Comparison of ENCODE assay signal across 4 worm cellular contexts in genomic region chrIII:5013915-5014346, ce11.
A peak's percentile ranks its signal among the peaks of the same experiment; 100 is the strongest.
TF ChIP-seq lines count a peak whose summit lies in the region.

No protein-coding gene starts in this region.

TF ChIP-seq in whole organism, L2 larva, 48 proteins besides CTCF, POLR2A, EP300 and RAD21 (continues in another document):
- TF ChIP-seq unc-39 (tag; optimal IDR thresholded peaks at IDR 0.05; lab: Kevin White, UChicago) = no peak
- no peak for TF ChIP-seq R02D3.7 (tag; optimal IDR thresholded peaks at IDR 0.05; lab: Kevin White, UChicago)
- TF ChIP-seq aly-2 (tag; optimal IDR thresholded peaks at IDR 0.05; lab: Kevin White, UChicago) = no peak
- peak; percentile 70 for TF ChIP-seq ceh-82 (tag; optimal IDR thresholded peaks at IDR 0.05; lab: Kevin White, UChicago)
- TF ChIP-seq elt-3 (tag; optimal IDR thresholded peaks at IDR 0.05; lab: Kevin White, UChicago) = no peak
- TF ChIP-seq mbf-1 (tag; optimal IDR thresholded peaks at IDR 0.05; lab: Kevin White, UChicago) = no peak
- no peak for TF ChIP-seq lin-39 (tag; optimal IDR thresholded peaks at IDR 0.05; lab: Kevin White, UChicago)
- TF ChIP-seq blmp-1 (tag; optimal IDR thresholded peaks at IDR 0.05; lab: Kevin White, UChicago; ENCODE audit: insufficient read depth) = peak; percentile 17
- peak; percentile 74 for TF ChIP-seq Y55F3AM.14 (GFP tag; optimal IDR thresholded peaks at IDR 0.05; lab: Kevin White, UChicago)
- TF ChIP-seq lsy-2 (tag; optimal IDR thresholded peaks at IDR 0.05; lab: Kevin White, UChicago) = peak; percentile 69 to 90
- TF ChIP-seq ztf-1 (GFP tag; conservative IDR thresholded peaks at IDR 0.05; lab: Robert Waterston, UW) = no peak
- no peak for TF ChIP-seq dmd-4 (tag; optimal IDR thresholded peaks at IDR 0.05; lab: Kevin White, UChicago)
- peak; percentile 80 for TF ChIP-seq ceh-16 (tag; optimal IDR thresholded peaks at IDR 0.05; lab: Kevin White, UChicago)
- peak; percentile 94 for TF ChIP-seq F13H6.1 (tag; optimal IDR thresholded peaks at IDR 0.05; lab: Kevin White, UChicago)
- no peak for TF ChIP-seq elt-1 (tag; optimal IDR thresholded peaks at IDR 0.05; lab: Kevin White, UChicago)
- peak; percentile 82 for TF ChIP-seq nhr-25 (tag; optimal IDR thresholded peaks at IDR 0.05; lab: Kevin White, UChicago)
- peak; percentile 58 for TF ChIP-seq egl-27 (tag; optimal IDR thresholded peaks at IDR 0.05; lab: Kevin White, UChicago)
- TF ChIP-seq nhr-11 (tag; optimal IDR thresholded peaks at IDR 0.05; lab: Kevin White, UChicago) = no peak
- no peak for TF ChIP-seq nhr-237 (tag; optimal IDR thresholded peaks at IDR 0.05; lab: Kevin White, UChicago)
- peak; percentile 98 for TF ChIP-seq nhr-129 (tag; optimal IDR thresholded peaks at IDR 0.05; lab: Kevin White, UChicago)
- TF ChIP-seq mdl-1 (tag; optimal IDR thresholded peaks at IDR 0.05; lab: Kevin White, UChicago) = peak; percentile 26 to 71
- peak; percentile 91 for TF ChIP-seq unc-55 (GFP tag; optimal IDR thresholded peaks at IDR 0.05; lab: Kevin White, UChicago)
- no peak for TF ChIP-seq nhr-77 (tag; optimal IDR thresholded peaks at IDR 0.05; lab: Kevin White, UChicago)

TF ChIP-seq in whole organism, L4 larva, 104 proteins besides CTCF, POLR2A, EP300 and RAD21 (continues in another document):
- TF ChIP-seq nhr-28 (tag; optimal IDR thresholded peaks at IDR 0.05; lab: Kevin White, UChicago) (peak; percentile 62), nhr-41 (GFP tag; IDR thresholded peaks at IDR 0.05; lab: Robert Waterston, UW) (no peak), daf-16 (GFP tag; optimal IDR thresholded peaks at IDR 0.05; lab: Kevin White, UChicago) (peak; percentile 22 to 27), daf-16 (tag; optimal IDR thresholded peaks at IDR 0.05; lab: Kevin White, UChicago) (peak; percentile 17), nhr-111 (GFP tag; optimal IDR thresholded peaks at IDR 0.05; lab: Kevin White, UChicago) (no peak), spr-3 (GFP tag; optimal IDR thresholded peaks at IDR 0.05; lab: Kevin White, UChicago) (no peak), fkh-10 (GFP tag; optimal IDR thresholded peaks at IDR 0.05; lab: Kevin White, UChicago) (peak; percentile 70), pha-4 (GFP tag; IDR thresholded peaks at IDR 0.05; lab: Robert Waterston, UW) (peak; percentile 76; the same call in 1 of the 2 replicates), pha-4 (tag; optimal IDR thresholded peaks at IDR 0.05; lab: Kevin White, UChicago) (peak; percentile 16), daf-8 (GFP tag; IDR thresholded peaks at IDR 0.05; lab: Robert Waterston, UW) (no peak), set-16 (GFP tag; IDR thresholded peaks at IDR 0.05; lab: Robert Waterston, UW) (peak; percentile 77), gei-8 (GFP tag; optimal IDR thresholded peaks at IDR 0.05; lab: Kevin White, UChicago) (peak; percentile 21), Y48G9A.11 (GFP tag; IDR thresholded peaks at IDR 0.05; lab: Robert Waterston, UW) (no peak), nhr-10 (tag; optimal IDR thresholded peaks at IDR 0.05; lab: Kevin White, UChicago) (peak; percentile 69), lin-29 (GFP tag; IDR thresholded peaks at IDR 0.05; lab: Robert Waterston, UW) (no peak), aly-2 (tag; optimal IDR thresholded peaks at IDR 0.05; lab: Kevin White, UChicago) (no peak), dmd-6 (GFP tag; IDR thresholded peaks at IDR 0.05; lab: Robert Waterston, UW) (peak; percentile 64), mdl-1 (tag; optimal IDR thresholded peaks at IDR 0.05; lab: Kevin White, UChicago) (peak; percentile 42 to 78), hif-1 (tag; optimal IDR thresholded peaks at IDR 0.05; lab: Kevin White, UChicago) (peak in 1 of 2 experiments; percentile 73), nhr-48 (tag; optimal IDR thresholded peaks at IDR 0.05; lab: Kevin White, UChicago) (peak; percentile 58), nhr-25 (tag; optimal IDR thresholded peaks at IDR 0.05; lab: Kevin White, UChicago; ENCODE audit: borderline replicate concordance, insufficient read depth) (peak; percentile 62), mxl-3 (GFP tag; optimal IDR thresholded peaks at IDR 0.05; lab: Kevin White, UChicago) (peak; percentile 73), ces-1 (GFP tag; optimal IDR thresholded peaks at IDR 0.05; lab: Kevin White, UChicago) (peak; percentile 71), madf-9 (GFP tag; conservative IDR thresholded peaks at IDR 0.05; lab: Robert Waterston, UW) (no peak)

TF ChIP-seq in whole organism, late embryonic, 69 proteins besides CTCF, POLR2A, EP300 and RAD21 (continues in another document):
- TF ChIP-seq pqm-1 (tag; optimal IDR thresholded peaks at IDR 0.05; lab: Kevin White, UChicago) (peak; percentile 23), K09A11.1 (tag; optimal IDR thresholded peaks at IDR 0.05; lab: Kevin White, UChicago; ENCODE audit: insufficient read depth) (peak; percentile 28), unc-3 (GFP tag; conservative IDR thresholded peaks at IDR 0.05; lab: Robert Waterston, UW) (no peak), unc-3 (tag; optimal IDR thresholded peaks at IDR 0.05; lab: Kevin White, UChicago) (no peak), ceh-30 (tag; optimal IDR thresholded peaks at IDR 0.05; lab: Kevin White, UChicago) (no peak), hlh-15 (tag; optimal IDR thresholded peaks at IDR 0.05; lab: Kevin White, UChicago) (no peak), ceh-34 (tag; optimal IDR thresholded peaks at IDR 0.05; lab: Kevin White, UChicago) (peak; percentile 91), tbx-7 (tag; optimal IDR thresholded peaks at IDR 0.05; lab: Kevin White, UChicago) (no peak), ttx-3 (tag; optimal IDR thresholded peaks at IDR 0.05; lab: Kevin White, UChicago) (no peak), ceh-2 (tag; optimal IDR thresholded peaks at IDR 0.05; lab: Kevin White, UChicago) (peak; percentile 70), mec-3 (tag; optimal IDR thresholded peaks at IDR 0.05; lab: Kevin White, UChicago; ENCODE audit: borderline replicate concordance) (peak; percentile 38), unc-42 (tag; optimal IDR thresholded peaks at IDR 0.05; lab: Kevin White, UChicago) (peak; percentile 96), ref-2 (tag; optimal IDR thresholded peaks at IDR 0.05; lab: Kevin White, UChicago) (peak; percentile 92), dmd-4 (tag; optimal IDR thresholded peaks at IDR 0.05; lab: Kevin White, UChicago; ENCODE audit: borderline replicate concordance) (peak; percentile 22), hlh-6 (tag; optimal IDR thresholded peaks at IDR 0.05; lab: Kevin White, UChicago) (peak; percentile 54), ceh-9 (tag; optimal IDR thresholded peaks at IDR 0.05; lab: Kevin White, UChicago) (no peak), pha-4 (tag; optimal IDR thresholded peaks at IDR 0.05; lab: Kevin White, UChicago) (no peak), ceh-31 (tag; optimal IDR thresholded peaks at IDR 0.05; lab: Kevin White, UChicago) (peak; percentile 98), ztf-16 (tag; optimal IDR thresholded peaks at IDR 0.05; lab: Kevin White, UChicago) (no peak), sdc-2 (tag; optimal IDR thresholded peaks at IDR 0.05; lab: Kevin White, UChicago) (peak; percentile 66), madf-2 (tag; optimal IDR thresholded peaks at IDR 0.05; lab: Kevin White, UChicago) (peak; percentile 56), ceh-19 (GFP tag; optimal IDR thresholded peaks at IDR 0.05; lab: Kevin White, UChicago) (peak; percentile 74), ceh-6 (GFP tag; optimal IDR thresholded peaks at IDR 0.05; lab: Kevin White, UChicago) (no peak), T23F11.4 (GFP tag; optimal IDR thresholded peaks at IDR 0.05; lab: Kevin White, UChicago) (peak; percentile 51), ahr-1 (tag; optimal IDR thresholded peaks at IDR 0.05; lab: Kevin White, UChicago) (no peak), unc-55 (GFP tag; optimal IDR thresholded peaks at IDR 0.05; lab: Kevin White, UChicago) (peak; percentile 96)

TF ChIP-seq in whole organism, mixed stage, embryonic, 35 proteins besides CTCF, POLR2A, EP300 and RAD21 (continues in another document):
- TF ChIP-seq unc-39 (tag; optimal IDR thresholded peaks at IDR 0.05; lab: Kevin White, UChicago) (no peak), ceh-43 (GFP tag; optimal IDR thresholded peaks at IDR 0.05; lab: Kevin White, UChicago) (peak; percentile 3), sptf-1 (tag; optimal IDR thresholded peaks at IDR 0.05; lab: Kevin White, UChicago) (peak; percentile 52), mep-1 (tag; optimal IDR thresholded peaks at IDR 0.05; lab: Kevin White, UChicago) (peak; percentile 89), mab-5 (tag; optimal IDR thresholded peaks at IDR 0.05; lab: Kevin White, UChicago) (no peak), sem-2 (GFP tag; optimal IDR thresholded peaks at IDR 0.05; lab: Kevin White, UChicago) (no peak), ces-1 (GFP tag; optimal IDR thresholded peaks at IDR 0.05; lab: Kevin White, UChicago) (peak; percentile 97), M03D4.4 (tag; optimal IDR thresholded peaks at IDR 0.05; lab: Kevin White, UChicago) (peak; percentile 67), cnd-1 (tag; optimal IDR thresholded peaks at IDR 0.05; lab: Kevin White, UChicago) (peak; percentile 68), ceh-83 (GFP tag; optimal IDR thresholded peaks at IDR 0.05; lab: Kevin White, UChicago) (no peak), nhr-28 (tag; optimal IDR thresholded peaks at IDR 0.05; lab: Kevin White, UChicago) (no peak), tbx-8 (GFP tag; optimal IDR thresholded peaks at IDR 0.05; lab: Kevin White, UChicago) (peak; percentile 7), elt-3 (tag; optimal IDR thresholded peaks at IDR 0.05; lab: Kevin White, UChicago) (no peak), ceh-39 (tag; optimal IDR thresholded peaks at IDR 0.05; lab: Kevin White, UChicago) (peak; percentile 72), nhr-237 (tag; optimal IDR thresholded peaks at IDR 0.05; lab: Kevin White, UChicago) (peak; percentile 63), ztf-11 (tag; optimal IDR thresholded peaks at IDR 0.05; lab: Kevin White, UChicago) (peak; percentile 78), lin-32 (GFP tag; optimal IDR thresholded peaks at IDR 0.05; lab: Kevin White, UChicago) (no peak), nhr-76 (tag; optimal IDR thresholded peaks at IDR 0.05; lab: Kevin White, UChicago) (no peak), mls-2 (tag; optimal IDR thresholded peaks at IDR 0.05; lab: Kevin White, UChicago) (peak; percentile 84), nhr-12 (tag; optimal IDR thresholded peaks at IDR 0.05; lab: Kevin White, UChicago) (no peak), pha-4 (tag; optimal IDR thresholded peaks at IDR 0.05; lab: Kevin White, UChicago) (peak; percentile 47), drap-1 (GFP tag; optimal IDR thresholded peaks at IDR 0.05; lab: Kevin White, UChicago) (peak; percentile 77), hlh-1 (tag; optimal IDR thresholded peaks at IDR 0.05; lab: Kevin White, UChicago) (peak; percentile 74), unc-120 (tag; optimal IDR thresholded peaks at IDR 0.05; lab: Kevin White, UChicago; ENCODE audit: poor library complexity, severe bottlenecking) (peak; percentile 97), flh-1 (GFP tag; optimal IDR thresholded peaks at IDR 0.05; lab: Kevin White, UChicago) (no peak), snpc-4 (tag; optimal IDR thresholded peaks at IDR 0.05; lab: Kevin White, UChicago) (no peak), lsy-2 (tag; optimal IDR thresholded peaks at IDR 0.05; lab: Kevin White, UChicago) (peak; percentile 69), lin-13 (tag; optimal IDR thresholded peaks at IDR 0.05; lab: Kevin White, UChicago) (peak; percentile 16), elt-1 (tag; optimal IDR thresholded peaks at IDR 0.05; lab: Kevin White, UChicago; ENCODE audit: borderline replicate concordance, insufficient read depth) (no peak)
